Worm (Caenorhabditis elegans) whole organism, L1 larva: ENCODE measurements around the gene seu-1.

Experiments
- C04F5.9 ChIP-seq: sonication (generic microtip); optimal IDR thresholded peaks from 2 replicates; lab custom pipeline; 2016; ENCODE audit warnings: missing genetic modification characterization, missing compliant biosample characterization
- C16A3.4 ChIP-seq: fragments of 150-350 bp; optimal IDR thresholded peaks from 2 replicates; lab custom pipeline; 2014; ENCODE audit warnings: missing biosample characterization, missing genetic modification characterization
- C34B4.2 ChIP-seq: sonication (generic microtip); optimal IDR thresholded peaks from 2 replicates; lab custom pipeline; 2017; ENCODE audit warnings: mild to moderate bottlenecking, missing genetic modification characterization, missing compliant biosample characterization
- Y116A8C.19 ChIP-seq: sonication (generic microtip); optimal IDR thresholded peaks from 2 replicates; lab custom pipeline; 2016; ENCODE audit warnings: missing compliant biosample characterization, missing genetic modification characterization, borderline replicate concordance
- alr-1 ChIP-seq: fragments of 200-800 bp; sonication (Bioruptor generic); optimal IDR thresholded peaks from 2 replicates; lab custom pipeline; 2018; ENCODE audit warnings: borderline replicate concordance, mild to moderate bottlenecking, missing genetic modification characterization, missing compliant biosample characterization
- aly-2 ChIP-seq: fragments of 150-350 bp; optimal IDR thresholded peaks from 2 replicates; lab custom pipeline; 2014; ENCODE audit warnings: missing biosample characterization, missing genetic modification characterization
- ama-1 ChIP-seq: fragments of 150-350 bp; optimal IDR thresholded peaks from 2 replicates; lab custom pipeline; 2014
- blmp-1 ChIP-seq: fragments of 150-350 bp; optimal IDR thresholded peaks from 2 replicates; lab custom pipeline; 2014; ENCODE audit warnings: missing biosample characterization, missing genetic modification characterization
- ceh-63 ChIP-seq: fragments of 200-800 bp; sonication (Bioruptor generic); optimal IDR thresholded peaks from 2 replicates; lab custom pipeline; 2018; ENCODE audit warnings: mild to moderate bottlenecking, missing genetic modification characterization, missing compliant biosample characterization
- ceh-8 ChIP-seq: fragments of 200-800 bp; sonication (Bioruptor generic); optimal IDR thresholded peaks from 2 replicates; lab custom pipeline; 2018; ENCODE audit warnings: mild to moderate bottlenecking, missing genetic modification characterization, moderate library complexity, missing compliant biosample characterization
- ceh-82 ChIP-seq, 3 experiments: fragments of 150-350 bp in 1 of 3; sonication (generic microtip) in 2 of 3; optimal IDR thresholded peaks; 2 replicates each; lab custom pipeline; 2014 to 2017; ENCODE audit warnings: missing biosample characterization in 3 of 3, missing genetic modification characterization in 3 of 3
- ceh-90 ChIP-seq: sonication (generic microtip); optimal IDR thresholded peaks from 2 replicates; lab custom pipeline; 2016; ENCODE audit warnings: missing genetic modification characterization, missing compliant biosample characterization
- dsc-1 ChIP-seq: sonication (generic microtip); optimal IDR thresholded peaks from 2 replicates; lab custom pipeline; 2016; ENCODE audit warnings: mild to moderate bottlenecking, missing genetic modification characterization, missing compliant biosample characterization
- efl-1 ChIP-seq, 4 experiments: fragments of 150-350 bp; optimal IDR thresholded peaks in 3 of 4; peaks in 1 of 4; 1 replicate in 1 of 4; 2 replicates in 3 of 4; lab custom pipeline; 2014; ENCODE audit warnings: missing biosample characterization in 2 of 4, missing genetic modification characterization in 2 of 4, missing genetic modification reagents in 2 of 4
- egl-13 ChIP-seq: sonication (generic microtip); optimal IDR thresholded peaks from 2 replicates; lab custom pipeline; 2016; ENCODE audit warnings: missing genotype, missing genetic modification reagents, missing genetic modification characterization, missing compliant biosample characterization
- egl-27 ChIP-seq, 2 experiments: fragments of 150-350 bp in 1 of 2; sonication (generic microtip); optimal IDR thresholded peaks; 3 replicates each; lab custom pipeline; 2017 to 2018; ENCODE audit warnings: missing biosample characterization in 2 of 2, missing genetic modification characterization in 2 of 2, missing genetic modification reagents in 2 of 2
- elt-2 ChIP-seq: sonication (generic microtip); optimal IDR thresholded peaks from 2 replicates; lab custom pipeline; 2016; ENCODE audit warnings: missing genetic modification characterization, mild to moderate bottlenecking, inconsistent platforms, missing compliant biosample characterization, missing genetic modification reagents
- elt-3 ChIP-seq, 6 experiments: fragments of 150-350 bp in 1 of 6; sonication (generic microtip); optimal IDR thresholded peaks; 2 replicates each; lab custom pipeline; 2017 to 2018; ENCODE audit warnings: missing biosample characterization in 6 of 6, missing genetic modification characterization in 6 of 6, inconsistent platforms in 1 of 6
- ets-5 ChIP-seq: fragments of 200-800 bp; sonication (Bioruptor generic); IDR thresholded peaks from 2 replicates; pipeline ENCODE4 v1.3.6; 2022; ENCODE audit warnings: missing genetic modification characterization, missing compliant biosample characterization
- fkh-10 ChIP-seq: sonication (generic microtip); optimal IDR thresholded peaks from 2 replicates; lab custom pipeline; 2017; ENCODE audit warnings: missing biosample characterization, missing genetic modification reagents, missing genetic modification characterization
- fkh-4 ChIP-seq: sonication (generic microtip); optimal IDR thresholded peaks from 2 replicates; lab custom pipeline; 2016; ENCODE audit warnings: missing compliant biosample characterization, missing genetic modification characterization, borderline replicate concordance
- hlh-17 ChIP-seq: fragments of 200-800 bp; sonication (Bioruptor generic); optimal IDR thresholded peaks from 2 replicates; lab custom pipeline; 2018; ENCODE audit warnings: missing genetic modification characterization, mild to moderate bottlenecking, missing compliant biosample characterization, moderate library complexity, borderline replicate concordance
- hpl-2 ChIP-seq: fragments of 150-350 bp; optimal IDR thresholded peaks from 2 replicates; lab custom pipeline; 2014; ENCODE audit warnings: missing biosample characterization, missing genetic modification reagents, missing genetic modification characterization
- irx-1 ChIP-seq: sonication (generic microtip); optimal IDR thresholded peaks from 2 replicates; lab custom pipeline; 2016; ENCODE audit warnings: missing genetic modification characterization, missing compliant biosample characterization
- jun-1 ChIP-seq: fragments of 150-350 bp; optimal IDR thresholded peaks from 2 replicates; lab custom pipeline; 2014; ENCODE audit warnings: missing biosample characterization, missing genetic modification reagents, missing genetic modification characterization
- mab-9 ChIP-seq: fragments of 200-800 bp; sonication (Bioruptor generic); IDR thresholded peaks from 2 replicates; pipeline ENCODE4 v1.3.6; 2022; ENCODE audit warnings: missing genetic modification reagents, missing genetic modification characterization, missing compliant biosample characterization
- nhr-11 ChIP-seq: fragments of 150-350 bp; optimal IDR thresholded peaks from 2 replicates; lab custom pipeline; 2014; ENCODE audit warnings: missing biosample characterization, missing genetic modification characterization
- nhr-19 ChIP-seq: fragments of 200-800 bp; sonication (Bioruptor generic); conservative IDR thresholded peaks from 2 replicates; pipeline ENCODE4 v1.3.6; 2022; ENCODE audit warnings: missing genetic modification characterization, missing compliant biosample characterization
- nhr-47 ChIP-seq: sonication (generic microtip); optimal IDR thresholded peaks from 2 replicates; lab custom pipeline; 2016; ENCODE audit warnings: mild to moderate bottlenecking, missing genetic modification characterization, moderate library complexity, missing compliant biosample characterization
- nhr-71 ChIP-seq: sonication (generic microtip); optimal IDR thresholded peaks from 2 replicates; lab custom pipeline; 2016; ENCODE audit warnings: mild to moderate bottlenecking, missing genetic modification characterization, moderate library complexity, missing compliant biosample characterization
- nhr-76 ChIP-seq: sonication (generic microtip); optimal IDR thresholded peaks from 2 replicates; lab custom pipeline; 2017; ENCODE audit warnings: missing biosample characterization, missing genetic modification characterization
- nhr-77 ChIP-seq: fragments of 150-350 bp; optimal IDR thresholded peaks from 2 replicates; lab custom pipeline; 2014; ENCODE audit warnings: missing biosample characterization, missing genetic modification characterization
- nhr-84 ChIP-seq: sonication (generic microtip); optimal IDR thresholded peaks from 2 replicates; lab custom pipeline; 2017; ENCODE audit warnings: missing biosample characterization, missing genetic modification characterization
- nhr-85 ChIP-seq: sonication (generic microtip); peaks from one replicate; lab custom pipeline; 2016; ENCODE audit warnings: missing genetic modification characterization, inconsistent platforms, missing compliant biosample characterization
- nhr-90 ChIP-seq: sonication (generic microtip); optimal IDR thresholded peaks from 2 replicates; lab custom pipeline; 2016; ENCODE audit warnings: mild to moderate bottlenecking, missing genetic modification characterization, missing compliant biosample characterization; ENCODE audit not compliant: poor library complexity
- pag-3 ChIP-seq: sonication (generic microtip); optimal IDR thresholded peaks from 2 replicates; lab custom pipeline; 2017; ENCODE audit warnings: missing genetic modification characterization, mild to moderate bottlenecking, missing compliant biosample characterization, antibody characterized with exemption, borderline replicate concordance; ENCODE audit not compliant: insufficient read depth
- skn-1 ChIP-seq: fragments of 150-350 bp; optimal IDR thresholded peaks from 2 replicates; lab custom pipeline; 2014; ENCODE audit warnings: missing biosample characterization, missing genetic modification characterization
- snpc-4 ChIP-seq: fragments of 150-350 bp; optimal IDR thresholded peaks from 2 replicates; lab custom pipeline; 2014; ENCODE audit warnings: missing biosample characterization, missing genetic modification characterization
- sox-4 ChIP-seq: sonication (generic microtip); optimal IDR thresholded peaks from 2 replicates; lab custom pipeline; 2016; ENCODE audit warnings: missing genetic modification characterization, missing compliant biosample characterization
- sptf-1 ChIP-seq: fragments of 150-350 bp; optimal IDR thresholded peaks from 2 replicates; lab custom pipeline; 2014; ENCODE audit warnings: missing biosample characterization, missing genetic modification characterization
- swsn-7 ChIP-seq: sonication (generic microtip); optimal IDR thresholded peaks from 2 replicates; lab custom pipeline; 2016; ENCODE audit warnings: missing genetic modification characterization, missing compliant biosample characterization
- tbx-2 ChIP-seq: sonication (generic microtip); optimal IDR thresholded peaks from 2 replicates; lab custom pipeline; 2016; ENCODE audit warnings: missing genetic modification characterization, missing compliant biosample characterization
- tlp-1 ChIP-seq: fragments of 150-350 bp; optimal IDR thresholded peaks from 2 replicates; lab custom pipeline; 2014; ENCODE audit warnings: missing biosample characterization, missing genetic modification characterization
- unc-130 ChIP-seq: fragments of 150-350 bp; optimal IDR thresholded peaks from 2 replicates; lab custom pipeline; 2017; ENCODE audit warnings: missing biosample characterization, missing genetic modification characterization, inconsistent platforms
- unc-30 ChIP-seq: sonication (generic microtip); optimal IDR thresholded peaks from 2 replicates; lab custom pipeline; 2017; ENCODE audit warnings: missing biosample characterization, missing genetic modification characterization
- unc-86 ChIP-seq: sonication (generic microtip); optimal IDR thresholded peaks from 2 replicates; lab custom pipeline; 2016; ENCODE audit warnings: missing genetic modification characterization, missing compliant biosample characterization
- vab-15 ChIP-seq: sonication (generic microtip); optimal IDR thresholded peaks from 2 replicates; lab custom pipeline; 2017; ENCODE audit warnings: missing genotype, mild to moderate bottlenecking, missing genetic modification characterization, missing compliant biosample characterization
- xbp-1 ChIP-seq: sonication (generic microtip); optimal IDR thresholded peaks from 2 replicates; lab custom pipeline; 2016; ENCODE audit warnings: missing genetic modification characterization, missing compliant biosample characterization
- zag-1 ChIP-seq: fragments of 150-350 bp; optimal IDR thresholded peaks from 2 replicates; lab custom pipeline; 2014; ENCODE audit warnings: missing biosample characterization, missing genetic modification characterization
- ztf-4 ChIP-seq: fragments of 150-350 bp; optimal IDR thresholded peaks from 2 replicates; lab custom pipeline; 2014; ENCODE audit warnings: missing biosample characterization, missing genetic modification characterization

seu-1 gene

ce11 chrIV:6376473-6377115, 47.2 kb downstream of the seu-1 start, which contains the start of the genes hrpf-2 and bli-6 (continued):
- TF ChIP-seq nhr-85 (peak; percentile 86), fkh-10 (GFP tag; lab: Kevin White, UChicago) (no peak), egl-13 (tag; lab: Kevin White, UChicago) (peak; percentile 54), irx-1 (tag; lab: Kevin White, UChicago) (peak; percentile 55), sox-4 (peak; percentile 4), unc-86 (tag; lab: Kevin White, UChicago) (peak; percentile 77), elt-3 (tag; optimal IDR thresholded peaks at IDR 0.05; lab: Kevin White, UChicago) (peak in 2 of 6 experiments; percentile 66 to 70), vab-15 (peak; percentile 5), C16A3.4 (tag; lab: Kevin White, UChicago) (peak; percentile 84), nhr-90 (tag; lab: Kevin White, UChicago) (peak; percentile 63), hpl-2 (GFP tag; lab: Kevin White, UChicago) (no peak), aly-2 (tag; lab: Kevin White, UChicago) (no peak), nhr-11 (no peak), blmp-1 (tag; lab: Kevin White, UChicago) (no peak), fkh-4 (tag; lab: Kevin White, UChicago) (no peak), nhr-76 (tag; lab: Kevin White, UChicago) (no peak), mab-9 (GFP tag; lab: Robert Waterston, UW) (no peak), Y116A8C.19 (tag; lab: Kevin White, UChicago) (no peak), tlp-1 (tag; lab: Kevin White, UChicago) (no peak), dsc-1 (peak; percentile 72), alr-1 (tag; lab: Kevin White, UChicago) (no peak), ceh-63 (GFP tag; lab: Kevin White, UChicago) (no peak), zag-1 (tag; lab: Kevin White, UChicago) (no peak), nhr-77 (tag; lab: Kevin White, UChicago) (peak; percentile 58), unc-130 (tag; lab: Kevin White, UChicago) (peak; percentile 34), nhr-71 (tag; lab: Kevin White, UChicago) (peak; percentile 89), ama-1 (lab: Kevin White, UChicago) (no peak), egl-27 (tag; optimal IDR thresholded peaks at IDR 0.05; lab: Kevin White, UChicago) (no peak), nhr-84 (tag; lab: Kevin White, UChicago) (no peak), ztf-4 (tag; lab: Kevin White, UChicago) (no peak), hlh-17 (no peak), ceh-82 (tag; optimal IDR thresholded peaks at IDR 0.05; lab: Kevin White, UChicago) (peak; percentile 20 to 78 (median 46)), C34B4.2 (no peak), sptf-1 (tag; lab: Kevin White, UChicago) (no peak), xbp-1 (tag; lab: Kevin White, UChicago) (peak; percentile 74), ets-5 (GFP tag; lab: Robert Waterston, UW) (no peak), efl-1 (optimal IDR thresholded peaks at IDR 0.05; lab: Kevin White, UChicago) (peak; percentile 87), efl-1 (GFP tag; optimal IDR thresholded peaks at IDR 0.05 in 1 of 2; lab: Kevin White, UChicago) (peak; percentile 83 to 98), C04F5.9 (tag; lab: Kevin White, UChicago) (peak; percentile 53)

- TF ChIP-seq hpl-2 (GFP tag; lab: Kevin White, UChicago) (no peak), nhr-47 (tag; lab: Kevin White, UChicago) (no peak), unc-30 (tag; lab: Kevin White, UChicago) (no peak), ceh-90 (tag; lab: Kevin White, UChicago) (no peak), nhr-85 (no peak), elt-2 (tag; lab: Kevin White, UChicago) (no peak), nhr-90 (tag; lab: Kevin White, UChicago) (no peak), tbx-2 (tag; lab: Kevin White, UChicago) (no peak), ceh-8 (GFP tag; lab: Kevin White, UChicago) (no peak), nhr-19 (GFP tag; lab: Robert Waterston, UW) (no peak), jun-1 (no peak), pag-3 (no peak), skn-1 (tag; lab: Kevin White, UChicago) (no peak), alr-1 (tag; lab: Kevin White, UChicago) (no peak), swsn-7 (tag; lab: Kevin White, UChicago) (no peak), elt-3 (tag; optimal IDR thresholded peaks at IDR 0.05; lab: Kevin White, UChicago) (no peak), snpc-4 (tag; lab: Kevin White, UChicago) (no peak)
These were observed 48.1 kb downstream of the seu-1 start for ce11 chrIV:6377335-6378069.
